Worm (Caenorhabditis elegans): ENCODE measurements around the gene W07G1.1.

ce11 chrII:13977701-13978100 is 38.3 kb upstream of the W07G1.1 start:
- TF ChIP-seq xbp-1 (tag; optimal IDR thresholded peaks at IDR 0.05): no peak
- no peak for TF ChIP-seq hlh-17 (GFP tag; optimal IDR thresholded peaks at IDR 0.05; ENCODE audit: borderline replicate concordance)
- no peak for TF ChIP-seq hlh-4 (tag; optimal IDR thresholded peaks at IDR 0.05)
- TF ChIP-seq skn-1 (tag; optimal IDR thresholded peaks at IDR 0.05): no peak
- TF ChIP-seq aha-1 (tag; optimal IDR thresholded peaks at IDR 0.05): no peak
- no peak for TF ChIP-seq swsn-7 (tag; optimal IDR thresholded peaks at IDR 0.05)

Data from whole organism, L1 larva.